Fruit fly (Drosophila melanogaster): Measurements from ENCODE around the gene Gr10a.

The Gr10a gene

dm6 chrX:11367783-11368509 is 49.3 kb downstream of the Gr10a start, which contains the start of the genes hop and Tim8 (continued):
- TF ChIP-seq pfk (GFP tag; optimal IDR thresholded peaks at IDR 0.05) (no peak), unpg (GFP tag; optimal IDR thresholded peaks at IDR 0.05) (no peak), Opbp (GFP tag; IDR thresholded peaks at IDR 0.05; ENCODE audit: partially characterized antibody) (peak; percentile 88), sug (tag; optimal IDR thresholded peaks at IDR 0.05) (peak; percentile 35), bigmax (GFP tag; optimal IDR thresholded peaks at IDR 0.05) (peak; percentile 94), Rfx (GFP tag; IDR thresholded peaks at IDR 0.05) (no peak), CG7963 (GFP tag; IDR thresholded peaks at IDR 0.05; ENCODE audit: partially characterized antibody) (peak; percentile 93)
